Fruit fly (Drosophila melanogaster): ENCODE measurements around the gene NimB3.

- no peak for TF ChIP-seq CG8478 (optimal IDR thresholded peaks at IDR 0.05)
- TF ChIP-seq CTCF (optimal IDR thresholded peaks at IDR 0.05), result no peak
Measured at dm6 chr2L:14010410-14010809, 42.6 kb upstream of the NimB3 start.

Measured in S2 (cell line).